Worm (Caenorhabditis elegans): ENCODE measurements around the gene cki-1.

The cki-1 gene

ce11 chrII:7814915-7815314 lies 3.9 kb downstream of the cki-1 start:
- TF ChIP-seq efl-1 (optimal IDR thresholded peaks at IDR 0.05), result no peak
- TF ChIP-seq efl-1 (GFP tag; optimal IDR thresholded peaks at IDR 0.05 in 1 of 2), result no peak
- TF ChIP-seq F16B12.6 (tag; optimal IDR thresholded peaks at IDR 0.05), result no peak
- no peak for TF ChIP-seq ztf-11 (tag; optimal IDR thresholded peaks at IDR 0.05)
- no peak for TF ChIP-seq nhr-237 (tag; optimal IDR thresholded peaks at IDR 0.05)
- no peak for TF ChIP-seq nhr-84 (tag; optimal IDR thresholded peaks at IDR 0.05)
- no peak for TF ChIP-seq hpl-2 (GFP tag; optimal IDR thresholded peaks at IDR 0.05)
- TF ChIP-seq lin-39 (tag; optimal IDR thresholded peaks at IDR 0.05), result no peak
- TF ChIP-seq tlp-1 (tag; optimal IDR thresholded peaks at IDR 0.05), result no peak

ce11 chrII:7815406-7815805 lies 4.4 kb downstream of the cki-1 start:
- TF ChIP-seq sptf-1 (tag; optimal IDR thresholded peaks at IDR 0.05) (no peak), mep-1 (tag; optimal IDR thresholded peaks at IDR 0.05) (peak; percentile 9), jun-1 (tag; optimal IDR thresholded peaks at IDR 0.05) (no peak), pqm-1 (tag; optimal IDR thresholded peaks at IDR 0.05) (no peak), lin-35 (GFP tag; optimal IDR thresholded peaks at IDR 0.05) (no peak), nhr-19 (GFP tag; conservative IDR thresholded peaks at IDR 0.05) (no peak), tbx-2 (tag; optimal IDR thresholded peaks at IDR 0.05) (peak; percentile 79), ama-1 (optimal IDR thresholded peaks at IDR 0.05) (no peak), aly-2 (tag; optimal IDR thresholded peaks at IDR 0.05) (no peak), hpl-2 (GFP tag; optimal IDR thresholded peaks at IDR 0.05) (no peak), nhr-71 (tag; optimal IDR thresholded peaks at IDR 0.05) (no peak), nhr-47 (tag; optimal IDR thresholded peaks at IDR 0.05) (no peak), ets-5 (GFP tag; IDR thresholded peaks at IDR 0.05) (no peak), isw-1 (GFP tag; IDR thresholded peaks at IDR 0.05) (no peak), lsy-2 (tag; optimal IDR thresholded peaks at IDR 0.05) (no peak), C34B4.2 (tag; optimal IDR thresholded peaks at IDR 0.05) (no peak), fkh-4 (tag; optimal IDR thresholded peaks at IDR 0.05; ENCODE audit: borderline replicate concordance) (no peak), sox-4 (tag; optimal IDR thresholded peaks at IDR 0.05) (no peak), C16A3.4 (tag; optimal IDR thresholded peaks at IDR 0.05) (no peak), ztf-11 (tag; optimal IDR thresholded peaks at IDR 0.05) (peak in 1 of 2 experiments; percentile 85), alr-1 (tag; optimal IDR thresholded peaks at IDR 0.05; ENCODE audit: borderline replicate concordance) (no peak), egl-27 (tag; optimal IDR thresholded peaks at IDR 0.05) (no peak), fos-1 (tag; optimal IDR thresholded peaks at IDR 0.05) (no peak), aha-1 (tag; optimal IDR thresholded peaks at IDR 0.05) (no peak), ceh-8 (GFP tag; optimal IDR thresholded peaks at IDR 0.05) (no peak), elt-2 (tag; optimal IDR thresholded peaks at IDR 0.05) (no peak), grh-1 (GFP tag; IDR thresholded peaks at IDR 0.05) (no peak), nhr-76 (tag; optimal IDR thresholded peaks at IDR 0.05) (no peak), nhr-85 (tag) (peak; percentile 61), snu-23 (GFP tag; optimal IDR thresholded peaks at IDR 0.05) (no peak), mdl-1 (tag; optimal IDR thresholded peaks at IDR 0.05) (no peak), lin-14 (GFP tag; optimal IDR thresholded peaks at IDR 0.05) (peak; percentile 18), vab-15 (tag; optimal IDR thresholded peaks at IDR 0.05) (peak; percentile 54), nhr-11 (tag; optimal IDR thresholded peaks at IDR 0.05) (no peak), nhr-20 (tag; optimal IDR thresholded peaks at IDR 0.05) (no peak), nhr-77 (tag; optimal IDR thresholded peaks at IDR 0.05) (no peak), xbp-1 (tag; optimal IDR thresholded peaks at IDR 0.05) (no peak), ceh-88 (GFP tag; IDR thresholded peaks at IDR 0.05) (no peak), nhr-84 (tag; optimal IDR thresholded peaks at IDR 0.05) (no peak)

All from whole organism, L1 larva.